Fruit fly (Drosophila melanogaster) whole organism, pupa: ENCODE data around the gene CG12010.

ENCODE experiments used
- CG10348 ChIP-seq: fragments of 200-800 bp; sonication (Bioruptor generic); IDR thresholded peaks from 2 replicates; pipeline ENCODE4 v1.3.6; 2022; ENCODE audit warnings: missing biosample characterization, missing genetic modification characterization
- CG14655 ChIP-seq: fragments of 200-800 bp; sonication (Bioruptor generic); optimal IDR thresholded peaks from 3 replicates; lab custom pipeline; 2017; ENCODE audit warnings: mild to moderate bottlenecking, missing biosample characterization, missing genetic modification reagents, missing genetic modification characterization

DNA sequence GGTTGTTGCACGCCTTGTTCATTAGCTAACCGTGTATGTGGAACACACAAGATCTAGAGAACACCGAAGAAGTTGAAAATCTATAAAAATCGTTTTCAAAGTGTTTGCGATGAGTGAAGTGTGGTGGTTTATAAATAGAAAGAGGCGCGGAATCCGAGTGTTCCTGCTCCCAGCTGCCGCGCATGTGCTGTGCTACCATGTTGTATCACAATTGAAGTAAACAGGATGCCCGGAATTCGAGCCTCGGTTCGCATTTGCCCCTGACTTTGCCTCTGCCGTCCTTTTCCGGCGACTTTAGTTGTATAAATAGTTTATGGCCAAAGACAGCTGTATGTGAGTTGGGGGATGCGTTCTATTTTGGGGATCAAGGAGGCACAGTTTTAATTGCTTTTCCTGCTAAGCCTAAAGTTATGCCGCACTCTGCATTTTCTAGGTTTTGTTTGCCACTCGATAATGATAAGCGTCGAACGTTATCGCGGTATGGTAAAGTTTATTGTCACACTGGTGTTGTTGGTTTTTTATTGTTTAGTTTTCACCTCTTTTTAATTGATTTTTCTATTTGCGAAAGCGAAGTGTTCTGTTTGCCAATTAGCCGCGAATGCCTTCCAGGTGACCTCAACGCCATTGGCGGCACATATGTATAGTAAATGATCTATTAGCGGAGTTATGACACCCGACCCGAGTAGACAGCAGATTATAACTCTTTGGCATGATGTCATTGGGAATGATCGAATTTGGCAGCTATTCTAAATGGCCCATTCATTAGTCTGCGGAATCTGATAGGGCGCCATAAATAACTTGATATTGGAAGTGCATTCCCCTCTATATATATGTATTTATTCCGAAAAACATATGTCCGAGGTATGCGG is 24.9 kb upstream of the CG12010 start:
- no peak for TF ChIP-seq CG10348 (GFP tag; lab: Robert Waterston, UW)
- TF ChIP-seq CG14655 (GFP tag; lab: Kevin White, UChicago), result no peak
